Worm (Caenorhabditis elegans): ENCODE measurements around the gene rbm-26.

Gene rbm-26

ce11 chrIII:5715467-5715866, 4.1 kb downstream of the rbm-26 start (continued):
- no peak for TF ChIP-seq mab-5 (tag; optimal IDR thresholded peaks at IDR 0.05)

- peak; percentile 28 for TF ChIP-seq ama-1 (optimal IDR thresholded peaks at IDR 0.05)
- TF ChIP-seq blmp-1 (tag; optimal IDR thresholded peaks at IDR 0.05; ENCODE audit: insufficient read depth) = no peak
- TF ChIP-seq nhr-6 (tag; optimal IDR thresholded peaks at IDR 0.05) = no peak
Observed at ce11 chrIII:5717173-5717748, 5.9 kb downstream of the rbm-26 start.

ce11 chrIII:5718385-5718784, 7.0 kb downstream of the rbm-26 start:
- TF ChIP-seq nhr-77 (tag; optimal IDR thresholded peaks at IDR 0.05) (no peak), ceh-16 (tag; optimal IDR thresholded peaks at IDR 0.05) (peak; percentile 4), nhr-10 (tag; optimal IDR thresholded peaks at IDR 0.05) (no peak), R02D3.7 (tag; optimal IDR thresholded peaks at IDR 0.05) (no peak)

- no peak for TF ChIP-seq mbf-1 (tag; optimal IDR thresholded peaks at IDR 0.05)
- peak; percentile 80 for TF ChIP-seq ceh-16 (tag; optimal IDR thresholded peaks at IDR 0.05)
Observed at ce11 chrIII:5719105-5719831, 7.9 kb downstream of the rbm-26 start.

- TF ChIP-seq skn-1 (tag; optimal IDR thresholded peaks at IDR 0.05) = no peak
- TF ChIP-seq lsy-2 (tag; optimal IDR thresholded peaks at IDR 0.05) = peak; percentile 8 to 18
- peak; percentile 35 for TF ChIP-seq gmeb-1 (tag; optimal IDR thresholded peaks at IDR 0.05)
Observed at ce11 chrIII:5719832-5720194, 8.5 kb downstream of the rbm-26 start.

- TF ChIP-seq skn-1 (tag; optimal IDR thresholded peaks at IDR 0.05) (no peak), C34F6.9 (tag; optimal IDR thresholded peaks at IDR 0.05) (no peak), sma-9 (GFP tag; optimal IDR thresholded peaks at IDR 0.05) (peak; percentile 2), sma-9 (tag; optimal IDR thresholded peaks at IDR 0.05) (no peak)
Observed at ce11 chrIII:5720266-5721019, 9.1 kb downstream of the rbm-26 start.

ce11 chrIII:5721488-5721887, 10.1 kb downstream of the rbm-26 start:
- TF ChIP-seq ama-1 (optimal IDR thresholded peaks at IDR 0.05) (no peak), ZK546.5 (tag; optimal IDR thresholded peaks at IDR 0.05) (no peak), nhr-77 (tag; optimal IDR thresholded peaks at IDR 0.05) (no peak), egl-27 (tag; optimal IDR thresholded peaks at IDR 0.05) (no peak), R02D3.7 (tag; optimal IDR thresholded peaks at IDR 0.05) (no peak), snpc-4 (tag; optimal IDR thresholded peaks at IDR 0.05) (no peak), F13H6.1 (tag; optimal IDR thresholded peaks at IDR 0.05) (no peak), ztf-11 (tag; optimal IDR thresholded peaks at IDR 0.05) (no peak), lin-11 (tag; optimal IDR thresholded peaks at IDR 0.05) (no peak), mab-5 (tag; optimal IDR thresholded peaks at IDR 0.05) (no peak), dmd-4 (tag; optimal IDR thresholded peaks at IDR 0.05) (no peak)

ce11 chrIII:5721888-5722287, 10.5 kb downstream of the rbm-26 start:
- no peak for TF ChIP-seq nhr-11 (tag; optimal IDR thresholded peaks at IDR 0.05)
- no peak for TF ChIP-seq alr-1 (tag; optimal IDR thresholded peaks at IDR 0.05)
- TF ChIP-seq skn-1 (tag; optimal IDR thresholded peaks at IDR 0.05) = peak; percentile 18
- no peak for TF ChIP-seq ZK546.5 (tag; optimal IDR thresholded peaks at IDR 0.05)
- no peak for TF ChIP-seq mab-5 (tag; optimal IDR thresholded peaks at IDR 0.05)
- no peak for TF ChIP-seq unc-39 (tag; optimal IDR thresholded peaks at IDR 0.05)
- no peak for TF ChIP-seq nhr-12 (tag; optimal IDR thresholded peaks at IDR 0.05)
- TF ChIP-seq ceh-16 (tag; optimal IDR thresholded peaks at IDR 0.05) = no peak
- no peak for TF ChIP-seq zag-1 (tag; optimal IDR thresholded peaks at IDR 0.05)
- peak; percentile 24 for TF ChIP-seq nhr-25 (tag; optimal IDR thresholded peaks at IDR 0.05)
- no peak for TF ChIP-seq egl-27 (tag; optimal IDR thresholded peaks at IDR 0.05)
- TF ChIP-seq ztf-4 (tag; optimal IDR thresholded peaks at IDR 0.05) = peak; percentile 59
- peak; percentile 66 for TF ChIP-seq crh-2 (tag; optimal IDR thresholded peaks at IDR 0.05)
- peak; percentile 68 for TF ChIP-seq C34F6.9 (tag; optimal IDR thresholded peaks at IDR 0.05)
- TF ChIP-seq ceh-82 (tag; optimal IDR thresholded peaks at IDR 0.05) = no peak
- peak; percentile 93 for TF ChIP-seq sma-9 (GFP tag; optimal IDR thresholded peaks at IDR 0.05)
- no peak for TF ChIP-seq sma-9 (tag; optimal IDR thresholded peaks at IDR 0.05)
- TF ChIP-seq unc-55 (GFP tag; optimal IDR thresholded peaks at IDR 0.05) = peak; percentile 61
- peak; percentile 71 for TF ChIP-seq F13H6.1 (tag; optimal IDR thresholded peaks at IDR 0.05)
- no peak for TF ChIP-seq ama-1 (optimal IDR thresholded peaks at IDR 0.05)
- TF ChIP-seq elt-3 (tag; optimal IDR thresholded peaks at IDR 0.05) = no peak
- TF ChIP-seq dmd-4 (tag; optimal IDR thresholded peaks at IDR 0.05) = no peak
- TF ChIP-seq lin-11 (tag; optimal IDR thresholded peaks at IDR 0.05) = peak; percentile 27
- no peak for TF ChIP-seq nhr-23 (tag; optimal IDR thresholded peaks at IDR 0.05)
- peak; percentile 87 for TF ChIP-seq fos-1 (tag; optimal IDR thresholded peaks at IDR 0.05)
- TF ChIP-seq lin-13 (GFP tag; optimal IDR thresholded peaks at IDR 0.05) = peak; percentile 52

Data from whole organism, L2 larva.